Worm (Caenorhabditis elegans): ENCODE results near the gene Y37D8A.29.

Gene Y37D8A.29

ce11 chrIII:12904052-12904451 is 12.6 kb upstream of the Y37D8A.29 start:
- TF ChIP-seq hmg-4 (GFP tag; optimal IDR thresholded peaks at IDR 0.05), result no peak
- no peak for TF ChIP-seq aly-1 (tag; optimal IDR thresholded peaks at IDR 0.05)
- TF ChIP-seq ceh-13 (GFP tag; optimal IDR thresholded peaks at IDR 0.05), result no peak
- no peak for TF ChIP-seq tra-4 (tag; optimal IDR thresholded peaks at IDR 0.05)
- TF ChIP-seq tbx-11 (GFP tag; IDR thresholded peaks at IDR 0.05), result no peak
- no peak for TF ChIP-seq scrt-1 (GFP tag; IDR thresholded peaks at IDR 0.05)
- TF ChIP-seq flt-1 (GFP tag; IDR thresholded peaks at IDR 0.05), result no peak
- no peak for TF ChIP-seq hnd-1 (tag; optimal IDR thresholded peaks at IDR 0.05)
- no peak for TF ChIP-seq sea-1 (GFP tag; conservative IDR thresholded peaks at IDR 0.05)
- TF ChIP-seq ama-1 (optimal IDR thresholded peaks at IDR 0.05), result no peak
- no peak for TF ChIP-seq B0310.2 (tag; optimal IDR thresholded peaks at IDR 0.05)
- no peak for TF ChIP-seq pes-1 (GFP tag; IDR thresholded peaks at IDR 0.05)
- no peak for TF ChIP-seq hmbx-1 (tag; optimal IDR thresholded peaks at IDR 0.05)
- no peak for TF ChIP-seq tbx-37 (GFP tag; conservative IDR thresholded peaks at IDR 0.05)
- TF ChIP-seq ets-7 (tag; optimal IDR thresholded peaks at IDR 0.05), result no peak
- no peak for TF ChIP-seq ceh-36 (tag; optimal IDR thresholded peaks at IDR 0.05)
- TF ChIP-seq F13C5.2 (tag; optimal IDR thresholded peaks at IDR 0.05), result no peak

ce11 chrIII:12894207-12894606 is 2.7 kb upstream of the Y37D8A.29 start:
- TF ChIP-seq hmg-4 (GFP tag; optimal IDR thresholded peaks at IDR 0.05) (peak; percentile 64), aly-1 (tag; optimal IDR thresholded peaks at IDR 0.05) (no peak), pes-1 (GFP tag; IDR thresholded peaks at IDR 0.05) (no peak), sea-1 (GFP tag; conservative IDR thresholded peaks at IDR 0.05) (peak; percentile 52; the same call in 1 of the 2 replicates), tbx-11 (GFP tag; IDR thresholded peaks at IDR 0.05) (0 out of 2 replicates have a peak, but pooled peaks have one; percentile 44), tbx-37 (GFP tag; conservative IDR thresholded peaks at IDR 0.05) (no peak), flt-1 (GFP tag; IDR thresholded peaks at IDR 0.05) (0 out of 2 replicates have a peak, but pooled peaks have one; percentile 48)

- TF ChIP-seq ama-1 (optimal IDR thresholded peaks at IDR 0.05) (no peak), flt-1 (GFP tag; IDR thresholded peaks at IDR 0.05) (no peak), tbx-37 (GFP tag; conservative IDR thresholded peaks at IDR 0.05) (no peak), ets-7 (tag; optimal IDR thresholded peaks at IDR 0.05) (no peak), sea-1 (GFP tag; conservative IDR thresholded peaks at IDR 0.05) (no peak), scrt-1 (GFP tag; IDR thresholded peaks at IDR 0.05) (no peak), hnd-1 (tag; optimal IDR thresholded peaks at IDR 0.05) (no peak), tbx-11 (GFP tag; IDR thresholded peaks at IDR 0.05) (no peak), F13C5.2 (tag; optimal IDR thresholded peaks at IDR 0.05) (no peak), tra-4 (tag; optimal IDR thresholded peaks at IDR 0.05) (no peak), pes-1 (GFP tag; IDR thresholded peaks at IDR 0.05) (no peak), hmg-4 (GFP tag; optimal IDR thresholded peaks at IDR 0.05) (no peak)
Observed at ce11 chrIII:12892767-12893166, 1.3 kb upstream of the Y37D8A.29 start.

ce11 chrIII:12885153-12885552 is 6.3 kb downstream of the Y37D8A.29 start:
- no peak for TF ChIP-seq ceh-13 (GFP tag; optimal IDR thresholded peaks at IDR 0.05)
- TF ChIP-seq hnd-1 (tag; optimal IDR thresholded peaks at IDR 0.05), result no peak
- no peak for TF ChIP-seq pes-1 (GFP tag; IDR thresholded peaks at IDR 0.05)
- TF ChIP-seq aly-1 (tag; optimal IDR thresholded peaks at IDR 0.05), result no peak
- no peak for TF ChIP-seq flt-1 (GFP tag; IDR thresholded peaks at IDR 0.05)
- no peak for TF ChIP-seq tbx-37 (GFP tag; conservative IDR thresholded peaks at IDR 0.05)
- no peak for TF ChIP-seq ama-1 (optimal IDR thresholded peaks at IDR 0.05)
- TF ChIP-seq hmbx-1 (tag; optimal IDR thresholded peaks at IDR 0.05), result no peak
- TF ChIP-seq sea-1 (GFP tag; conservative IDR thresholded peaks at IDR 0.05), result no peak
- TF ChIP-seq tbx-11 (GFP tag; IDR thresholded peaks at IDR 0.05), result no peak
- TF ChIP-seq scrt-1 (GFP tag; IDR thresholded peaks at IDR 0.05), result no peak
- no peak for TF ChIP-seq B0310.2 (tag; optimal IDR thresholded peaks at IDR 0.05)
- TF ChIP-seq tra-4 (tag; optimal IDR thresholded peaks at IDR 0.05), result no peak
- TF ChIP-seq ceh-36 (tag; optimal IDR thresholded peaks at IDR 0.05), result no peak
- no peak for TF ChIP-seq ets-7 (tag; optimal IDR thresholded peaks at IDR 0.05)
- no peak for TF ChIP-seq F13C5.2 (tag; optimal IDR thresholded peaks at IDR 0.05)
- no peak for TF ChIP-seq hmg-4 (GFP tag; optimal IDR thresholded peaks at IDR 0.05)

ce11 chrIII:12880704-12881103 is 10.8 kb downstream of the Y37D8A.29 start:
- TF ChIP-seq pes-1 (GFP tag; IDR thresholded peaks at IDR 0.05) (no peak), ceh-36 (tag; optimal IDR thresholded peaks at IDR 0.05) (no peak), ceh-13 (GFP tag; optimal IDR thresholded peaks at IDR 0.05) (no peak), scrt-1 (GFP tag; IDR thresholded peaks at IDR 0.05) (no peak), ets-7 (tag; optimal IDR thresholded peaks at IDR 0.05) (no peak), B0310.2 (tag; optimal IDR thresholded peaks at IDR 0.05) (no peak), flt-1 (GFP tag; IDR thresholded peaks at IDR 0.05) (no peak), tbx-37 (GFP tag; conservative IDR thresholded peaks at IDR 0.05) (no peak)

- TF ChIP-seq F13C5.2 (tag; optimal IDR thresholded peaks at IDR 0.05) (no peak), sea-1 (GFP tag; conservative IDR thresholded peaks at IDR 0.05) (0 out of 2 replicates have a peak, but pooled peaks have one; percentile 7)
Observed at ce11 chrIII:12877527-12878234, 13.8 kb downstream of the Y37D8A.29 start, which contains the start of the genes cec-7 and enu-3.5. Gene cec-7, minus strand, starts transcription at chrIII:12877577. Gene enu-3.5, plus strand, starts transcription at chrIII:12878196.

ce11 chrIII:12875653-12876052 is 15.8 kb downstream of the Y37D8A.29 start:
- TF ChIP-seq tra-4 (tag; optimal IDR thresholded peaks at IDR 0.05), result no peak
- TF ChIP-seq aly-1 (tag; optimal IDR thresholded peaks at IDR 0.05), result no peak
- TF ChIP-seq hmbx-1 (tag; optimal IDR thresholded peaks at IDR 0.05), result no peak
- no peak for TF ChIP-seq flt-1 (GFP tag; IDR thresholded peaks at IDR 0.05)
- TF ChIP-seq sea-1 (GFP tag; conservative IDR thresholded peaks at IDR 0.05), result no peak
- no peak for TF ChIP-seq hmg-4 (GFP tag; optimal IDR thresholded peaks at IDR 0.05)
- no peak for TF ChIP-seq hnd-1 (tag; optimal IDR thresholded peaks at IDR 0.05)
- TF ChIP-seq B0310.2 (tag; optimal IDR thresholded peaks at IDR 0.05), result no peak
- TF ChIP-seq scrt-1 (GFP tag; IDR thresholded peaks at IDR 0.05), result no peak
- no peak for TF ChIP-seq ceh-36 (tag; optimal IDR thresholded peaks at IDR 0.05)
- no peak for TF ChIP-seq ama-1 (optimal IDR thresholded peaks at IDR 0.05)
- no peak for TF ChIP-seq ets-7 (tag; optimal IDR thresholded peaks at IDR 0.05)
- TF ChIP-seq ceh-13 (GFP tag; optimal IDR thresholded peaks at IDR 0.05), result no peak
